Worm (Caenorhabditis elegans) whole organism, L2 larva: ENCODE data around the gene let-4.

Source experiments
- C34F6.9 ChIP-seq: fragments of 150-350 bp; optimal IDR thresholded peaks from 2 replicates; lab custom pipeline; 2014; ENCODE audit warnings: missing biosample characterization, missing genetic modification characterization
- F13H6.1 ChIP-seq: sonication (generic microtip); optimal IDR thresholded peaks from 2 replicates; lab custom pipeline; 2016; ENCODE audit warnings: missing genetic modification characterization, missing compliant biosample characterization
- R02D3.7 ChIP-seq: fragments of 150-350 bp; optimal IDR thresholded peaks from 2 replicates; lab custom pipeline; 2014; ENCODE audit warnings: missing biosample characterization, missing genetic modification characterization
- Y55F3AM.14 ChIP-seq: fragments of 200-800 bp; sonication (Bioruptor generic); optimal IDR thresholded peaks from 2 replicates; lab custom pipeline; 2018; ENCODE audit warnings: mild to moderate bottlenecking, missing genetic modification characterization, missing compliant biosample characterization
- ZK546.5 ChIP-seq: sonication (generic microtip); optimal IDR thresholded peaks from 2 replicates; lab custom pipeline; 2017; ENCODE audit warnings: missing biosample characterization, missing genetic modification characterization
- alr-1 ChIP-seq: fragments of 150-350 bp; optimal IDR thresholded peaks from 2 replicates; lab custom pipeline; 2014; ENCODE audit warnings: missing biosample characterization, missing genetic modification characterization
- aly-2 ChIP-seq: fragments of 150-350 bp; optimal IDR thresholded peaks from 2 replicates; lab custom pipeline; 2014; ENCODE audit warnings: missing biosample characterization, missing genetic modification characterization
- ama-1 ChIP-seq: fragments of 150-350 bp; optimal IDR thresholded peaks from 2 replicates; lab custom pipeline; 2018; ENCODE audit warnings: inconsistent platforms
- blmp-1 ChIP-seq: sonication (generic microtip); optimal IDR thresholded peaks from 2 replicates; lab custom pipeline; 2017; ENCODE audit warnings: missing genetic modification characterization, mild to moderate bottlenecking, missing compliant biosample characterization, antibody characterized with exemption, moderate library complexity; ENCODE audit not compliant: insufficient read depth
- ceh-16 ChIP-seq: fragments of 150-350 bp; optimal IDR thresholded peaks from 2 replicates; lab custom pipeline; 2014; ENCODE audit warnings: missing biosample characterization, missing genetic modification characterization
- ceh-82 ChIP-seq: fragments of 150-350 bp; optimal IDR thresholded peaks from 2 replicates; lab custom pipeline; 2014; ENCODE audit warnings: missing biosample characterization, missing genetic modification characterization
- crh-2 ChIP-seq: sonication (generic microtip); optimal IDR thresholded peaks from 2 replicates; lab custom pipeline; 2017; ENCODE audit warnings: missing biosample characterization, missing genetic modification characterization
- dmd-4 ChIP-seq: sonication (generic microtip); optimal IDR thresholded peaks from 2 replicates; lab custom pipeline; 2017; ENCODE audit warnings: missing biosample characterization, missing genetic modification characterization
- egl-27 ChIP-seq: sonication (generic microtip); optimal IDR thresholded peaks from 3 replicates; lab custom pipeline; 2017; ENCODE audit warnings: missing biosample characterization, missing genetic modification reagents, missing genetic modification characterization
- elt-1 ChIP-seq: fragments of 150-350 bp; optimal IDR thresholded peaks from 2 replicates; lab custom pipeline; 2014; ENCODE audit warnings: missing biosample characterization, missing genetic modification characterization
- elt-3 ChIP-seq: sonication (generic microtip); optimal IDR thresholded peaks from 2 replicates; lab custom pipeline; 2017; ENCODE audit warnings: missing biosample characterization, missing genetic modification characterization
- fos-1 ChIP-seq: fragments of 150-350 bp; optimal IDR thresholded peaks from 2 replicates; lab custom pipeline; 2014; ENCODE audit warnings: missing biosample characterization, missing genetic modification characterization
- gmeb-1 ChIP-seq: fragments of 150-350 bp; optimal IDR thresholded peaks from 2 replicates; lab custom pipeline; 2014; ENCODE audit warnings: missing biosample characterization, missing genetic modification characterization
- lin-11 ChIP-seq: fragments of 150-350 bp; sonication (generic microtip); optimal IDR thresholded peaks from 2 replicates; lab custom pipeline; 2014; ENCODE audit warnings: missing biosample characterization, missing genetic modification characterization, inconsistent platforms, mixed read lengths
- lin-13 ChIP-seq: fragments of 150-350 bp; optimal IDR thresholded peaks from 2 replicates; lab custom pipeline; 2014; ENCODE audit warnings: missing biosample characterization, missing genetic modification reagents, missing genetic modification characterization
- lin-39 ChIP-seq: fragments of 150-350 bp; optimal IDR thresholded peaks from 2 replicates; lab custom pipeline; 2014; ENCODE audit warnings: missing biosample characterization, missing genetic modification reagents, missing genetic modification characterization
- lsy-2 ChIP-seq, 2 experiments: fragments of 150-350 bp in 1 of 2; sonication (generic microtip) in 1 of 2; optimal IDR thresholded peaks; 2 replicates each; lab custom pipeline; 2014 to 2017; ENCODE audit warnings: missing biosample characterization in 2 of 2, missing genetic modification characterization in 2 of 2
- mab-5 ChIP-seq: fragments of 150-350 bp; optimal IDR thresholded peaks from 2 replicates; lab custom pipeline; 2014; ENCODE audit warnings: missing biosample characterization, missing genetic modification characterization
- mbf-1 ChIP-seq: sonication (generic microtip); optimal IDR thresholded peaks from 2 replicates; lab custom pipeline; 2017; ENCODE audit warnings: missing biosample characterization, missing genetic modification characterization
- mdl-1 ChIP-seq, 2 experiments: fragments of 150-350 bp in 1 of 2; sonication (generic microtip) in 1 of 2; optimal IDR thresholded peaks; 2 replicates each; lab custom pipeline; 2017; ENCODE audit warnings: missing biosample characterization in 2 of 2, missing genetic modification characterization in 2 of 2
- nhr-10 ChIP-seq: sonication (generic microtip); optimal IDR thresholded peaks from 2 replicates; lab custom pipeline; 2017; ENCODE audit warnings: missing biosample characterization, missing genetic modification characterization
- nhr-11 ChIP-seq: fragments of 150-350 bp; optimal IDR thresholded peaks from 2 replicates; lab custom pipeline; 2014; ENCODE audit warnings: missing biosample characterization, missing genetic modification characterization
- nhr-12 ChIP-seq: fragments of 150-350 bp; optimal IDR thresholded peaks from 2 replicates; lab custom pipeline; 2014; ENCODE audit warnings: missing biosample characterization, missing genetic modification characterization
- nhr-129 ChIP-seq: fragments of 150-350 bp; optimal IDR thresholded peaks from 2 replicates; lab custom pipeline; 2014; ENCODE audit warnings: missing biosample characterization, missing genetic modification characterization
- nhr-21 ChIP-seq: fragments of 150-350 bp; optimal IDR thresholded peaks from 2 replicates; lab custom pipeline; 2014; ENCODE audit warnings: missing biosample characterization, missing genetic modification characterization
- nhr-23 ChIP-seq: fragments of 150-350 bp; optimal IDR thresholded peaks from 2 replicates; lab custom pipeline; 2014; ENCODE audit warnings: missing biosample characterization, missing genetic modification reagents, missing genetic modification characterization
- nhr-237 ChIP-seq: fragments of 150-350 bp; optimal IDR thresholded peaks from 2 replicates; lab custom pipeline; 2014; ENCODE audit warnings: missing biosample characterization, missing genetic modification characterization
- nhr-25 ChIP-seq: fragments of 150-350 bp; sonication (generic microtip); optimal IDR thresholded peaks from 3 replicates; lab custom pipeline; 2014; ENCODE audit warnings: missing biosample characterization, missing genetic modification characterization
- nhr-6 ChIP-seq: fragments of 150-350 bp; optimal IDR thresholded peaks from 2 replicates; lab custom pipeline; 2014; ENCODE audit warnings: missing biosample characterization, missing genetic modification characterization
- nhr-77 ChIP-seq: fragments of 150-350 bp; optimal IDR thresholded peaks from 2 replicates; lab custom pipeline; 2014; ENCODE audit warnings: missing biosample characterization, missing genetic modification characterization
- peb-1 ChIP-seq: fragments of 150-350 bp; optimal IDR thresholded peaks from 2 replicates; lab custom pipeline; 2014; ENCODE audit warnings: missing biosample characterization, missing genetic modification characterization
- sem-4 ChIP-seq: fragments of 150-350 bp; optimal IDR thresholded peaks from 2 replicates; lab custom pipeline; 2014; ENCODE audit warnings: missing biosample characterization, missing genetic modification reagents, missing genetic modification characterization
- skn-1 ChIP-seq: sonication (generic microtip); optimal IDR thresholded peaks from 2 replicates; lab custom pipeline; 2017; ENCODE audit warnings: missing biosample characterization, missing genetic modification characterization
- sma-3 ChIP-seq: sonication (generic microtip); optimal IDR thresholded peaks from 2 replicates; lab custom pipeline; 2016; ENCODE audit warnings: missing genetic modification reagents, missing genetic modification characterization, missing compliant biosample characterization
- sma-9 ChIP-seq, 2 experiments: fragments of 150-350 bp in 1 of 2; sonication (generic microtip) in 1 of 2; optimal IDR thresholded peaks; 2 replicates each; lab custom pipeline; 2014 to 2016; ENCODE audit warnings: missing genetic modification characterization in 2 of 2, mild to moderate bottlenecking in 1 of 2, missing biosample characterization in 1 of 2, missing compliant biosample characterization in 1 of 2, missing genetic modification reagents in 1 of 2, moderate library complexity in 1 of 2
- snpc-4 ChIP-seq: fragments of 150-350 bp; optimal IDR thresholded peaks from 2 replicates; lab custom pipeline; 2014; ENCODE audit warnings: missing biosample characterization, missing genetic modification characterization
- unc-39 ChIP-seq: fragments of 150-350 bp; optimal IDR thresholded peaks from 2 replicates; lab custom pipeline; 2014; ENCODE audit warnings: missing biosample characterization, missing genetic modification characterization
- unc-55 ChIP-seq: fragments of 150-350 bp; sonication (generic microtip); optimal IDR thresholded peaks from 3 replicates; lab custom pipeline; 2014; ENCODE audit warnings: missing biosample characterization, missing genetic modification reagents, missing genetic modification characterization
- unc-62 ChIP-seq: fragments of 150-350 bp; optimal IDR thresholded peaks from 2 replicates; lab custom pipeline; 2014; ENCODE audit warnings: missing biosample characterization, missing genetic modification reagents, missing genetic modification characterization
- zag-1 ChIP-seq: fragments of 150-350 bp; optimal IDR thresholded peaks from 2 replicates; lab custom pipeline; 2014; ENCODE audit warnings: missing biosample characterization, missing genetic modification characterization
- ztf-1 ChIP-seq: fragments of 200-800 bp; sonication (Bioruptor generic); conservative IDR thresholded peaks from 2 replicates; pipeline ENCODE4 v1.3.6; 2022; ENCODE audit warnings: missing genetic modification characterization, missing compliant biosample characterization
- ztf-11 ChIP-seq: sonication (generic microtip); optimal IDR thresholded peaks from 2 replicates; lab custom pipeline; 2017; ENCODE audit warnings: missing biosample characterization, missing genetic modification characterization
- ztf-4 ChIP-seq: fragments of 150-350 bp; optimal IDR thresholded peaks from 2 replicates; lab custom pipeline; 2014; ENCODE audit warnings: missing biosample characterization, missing genetic modification characterization

let-4 gene

DNA sequence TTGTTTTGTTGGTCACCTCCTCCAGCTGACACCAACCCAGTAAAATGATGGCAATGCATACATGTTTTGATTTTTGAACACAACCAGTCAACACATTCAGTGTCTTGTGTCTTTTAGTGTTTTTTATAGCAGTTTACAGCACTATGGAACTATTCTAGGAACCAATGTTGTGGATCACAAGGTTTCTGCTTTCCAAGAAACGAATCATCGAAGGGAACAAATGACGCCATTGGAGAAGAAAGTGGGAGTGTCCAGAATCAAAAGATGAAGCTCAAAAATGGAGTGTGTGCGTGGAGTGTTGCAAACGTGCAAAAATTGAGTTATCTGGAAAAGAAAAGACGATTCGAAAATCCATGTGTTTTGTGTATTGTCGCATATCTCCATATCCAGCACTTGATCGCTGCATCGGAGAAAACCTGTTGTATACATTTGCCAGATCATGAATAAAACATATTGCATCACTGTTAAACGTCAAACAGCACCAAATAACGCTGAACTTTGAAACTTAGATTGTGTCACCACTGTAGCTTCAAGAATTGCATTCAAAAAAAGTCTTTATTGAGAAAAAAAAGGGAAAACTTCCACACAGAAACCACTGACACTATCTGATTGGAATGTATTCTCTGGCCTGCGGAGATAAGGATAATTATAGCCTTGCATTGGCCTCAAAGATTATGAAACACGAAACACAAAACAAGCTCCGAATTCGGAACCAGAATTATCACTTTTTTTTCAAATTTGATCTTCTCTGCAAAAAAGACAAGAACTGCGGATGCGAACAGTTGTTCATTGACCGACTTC lies 15.2 kb upstream of the let-4 start:
- TF ChIP-seq nhr-129 (tag; lab: Kevin White, UChicago): peak; percentile 47
- peak; percentile 52 for TF ChIP-seq zag-1 (tag; lab: Kevin White, UChicago)
- TF ChIP-seq nhr-6: peak; percentile 82
- TF ChIP-seq lin-39 (tag; lab: Kevin White, UChicago): no peak
- TF ChIP-seq ama-1: no peak
- peak; percentile 55 for TF ChIP-seq unc-55
- TF ChIP-seq nhr-25: peak; percentile 37
- no peak for TF ChIP-seq nhr-77 (tag; lab: Kevin White, UChicago)
- TF ChIP-seq mdl-1 (tag; optimal IDR thresholded peaks at IDR 0.05; lab: Kevin White, UChicago): peak in 1 of 2 experiments; percentile 24
- TF ChIP-seq ceh-16: no peak
- no peak for TF ChIP-seq Y55F3AM.14
- TF ChIP-seq skn-1 (tag; lab: Kevin White, UChicago): no peak
- peak; percentile 69 for TF ChIP-seq dmd-4
- no peak for TF ChIP-seq nhr-237 (tag; lab: Kevin White, UChicago)
- TF ChIP-seq elt-3 (tag; lab: Kevin White, UChicago): peak; percentile 45
- TF ChIP-seq nhr-23 (tag; lab: Kevin White, UChicago): no peak
- peak; percentile 58 for TF ChIP-seq C34F6.9 (tag; lab: Kevin White, UChicago)
- TF ChIP-seq egl-27 (tag; lab: Kevin White, UChicago): no peak
- TF ChIP-seq gmeb-1 (tag; lab: Kevin White, UChicago): no peak
- TF ChIP-seq nhr-21 (tag; lab: Kevin White, UChicago): peak; percentile 87
- TF ChIP-seq sma-9 (GFP tag; optimal IDR thresholded peaks at IDR 0.05; lab: Kevin White, UChicago): peak; percentile 95
- TF ChIP-seq sma-9 (tag; optimal IDR thresholded peaks at IDR 0.05; lab: Kevin White, UChicago): no peak
- peak; percentile 68 for TF ChIP-seq lin-13 (GFP tag; lab: Kevin White, UChicago)
- no peak for TF ChIP-seq alr-1 (tag; lab: Kevin White, UChicago)
- no peak for TF ChIP-seq snpc-4 (tag; lab: Kevin White, UChicago)
- TF ChIP-seq nhr-10: no peak
- peak; percentile 74 for TF ChIP-seq crh-2 (tag; lab: Kevin White, UChicago)
- TF ChIP-seq ztf-1 (GFP tag; lab: Robert Waterston, UW): no peak
- TF ChIP-seq R02D3.7: no peak
- TF ChIP-seq fos-1: peak; percentile 6
- TF ChIP-seq unc-39 (tag; lab: Kevin White, UChicago): no peak
- no peak for TF ChIP-seq aly-2
- TF ChIP-seq unc-62 (GFP tag; lab: Kevin White, UChicago): no peak
- peak; percentile 2 for TF ChIP-seq lin-11 (tag; lab: Kevin White, UChicago)
- no peak for TF ChIP-seq elt-1
- peak; percentile 59 for TF ChIP-seq blmp-1 (tag; lab: Kevin White, UChicago)
- no peak for TF ChIP-seq F13H6.1 (tag; lab: Kevin White, UChicago)
- TF ChIP-seq ztf-11 (tag; lab: Kevin White, UChicago): no peak
- no peak for TF ChIP-seq mbf-1 (tag; lab: Kevin White, UChicago)
- TF ChIP-seq nhr-11 (tag; lab: Kevin White, UChicago): no peak
- no peak for TF ChIP-seq mab-5
- no peak for TF ChIP-seq ceh-82 (tag; lab: Kevin White, UChicago)
- TF ChIP-seq sem-4: peak; percentile 58
- TF ChIP-seq lsy-2 (tag; optimal IDR thresholded peaks at IDR 0.05; lab: Kevin White, UChicago): peak in 1 of 2 experiments; percentile 78
- no peak for TF ChIP-seq ZK546.5 (tag; lab: Kevin White, UChicago)
- TF ChIP-seq ztf-4 (tag; lab: Kevin White, UChicago): peak; percentile 70
- TF ChIP-seq sma-3 (GFP tag; lab: Kevin White, UChicago): no peak
- no peak for TF ChIP-seq nhr-12 (tag; lab: Kevin White, UChicago)
- TF ChIP-seq peb-1 (tag; lab: Kevin White, UChicago): no peak
